Fruit fly (Drosophila melanogaster) Kc167 (cell line): ENCODE data around the gene CG3198.

Experiments used
- Myc ChIP-seq: fragments of >200 bp; optimal IDR thresholded peaks from 2 replicates; lab custom pipeline; 2017; ENCODE audit warnings: missing external identifiers
- Sin3A ChIP-seq: fragments of >200 bp; optimal IDR thresholded peaks from 2 replicates; lab custom pipeline; 2018; ENCODE audit warnings: missing external identifiers
- h ChIP-seq: fragments of >200 bp; optimal IDR thresholded peaks from 3 replicates; lab custom pipeline; 2018; ENCODE audit warnings: missing external identifiers
- insv ChIP-seq: fragments of >200 bp; optimal IDR thresholded peaks from 3 replicates; lab custom pipeline; 2018; ENCODE audit warnings: missing external identifiers
- psq ChIP-seq: fragments of >200 bp; optimal IDR thresholded peaks from 2 replicates; lab custom pipeline; 2017; ENCODE audit warnings: missing external identifiers
- ttk ChIP-seq: sonication (Bioruptor generic); optimal IDR thresholded peaks from 2 replicates; lab custom pipeline; 2017; ENCODE audit warnings: missing external identifiers

Gene CG3198

DNA sequence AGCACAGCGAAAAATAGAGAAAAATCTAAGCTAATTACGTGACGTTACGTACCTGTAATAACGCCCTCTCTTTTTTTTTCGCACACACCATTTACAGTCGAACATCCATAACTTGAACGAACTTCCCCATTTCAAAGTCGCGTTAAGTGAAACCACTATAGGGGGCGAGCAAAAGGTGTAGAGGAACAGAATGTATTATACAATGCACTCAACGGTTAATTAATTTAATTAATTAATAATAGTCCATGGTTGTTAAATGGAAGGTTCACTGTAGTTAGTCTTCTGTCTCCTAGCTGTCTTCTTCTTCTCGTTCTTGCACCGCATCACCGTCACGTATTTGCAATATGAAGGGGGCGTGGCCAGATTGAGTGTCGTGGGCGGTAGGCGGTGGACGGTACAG is 32.2 kb downstream of the CG3198 start:
- no peak for TF ChIP-seq Sin3A (lab: Kevin White, UChicago)
- no peak for TF ChIP-seq insv (lab: Kevin White, UChicago)
- TF ChIP-seq Myc, result no peak
- no peak for TF ChIP-seq psq (lab: Kevin White, UChicago)
- TF ChIP-seq ttk (lab: Kevin White, UChicago), result no peak
- TF ChIP-seq h (lab: Kevin White, UChicago), result no peak

DNA sequence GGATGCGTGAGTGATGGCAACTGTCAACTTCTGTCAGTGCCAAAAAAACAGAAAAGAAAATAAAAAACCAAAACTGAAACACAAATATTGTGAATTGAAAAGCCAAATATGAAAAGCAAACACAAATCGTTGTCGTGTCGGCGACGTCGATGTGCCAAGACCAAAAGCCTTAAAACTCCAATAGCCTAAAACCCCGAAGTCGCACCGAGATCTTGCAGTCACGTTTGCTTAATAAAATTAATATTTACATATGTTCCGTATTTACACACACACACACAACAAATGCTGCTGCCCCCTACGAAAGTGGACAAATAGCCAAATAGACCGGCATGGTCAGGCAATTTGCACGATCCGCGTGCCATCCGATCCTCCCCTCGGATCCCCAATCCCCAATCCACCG is 35.6 kb downstream of the CG3198 start:
- TF ChIP-seq insv (lab: Kevin White, UChicago), result no peak
- no peak for TF ChIP-seq ttk (lab: Kevin White, UChicago)
- TF ChIP-seq psq (lab: Kevin White, UChicago), result no peak
- TF ChIP-seq Sin3A (lab: Kevin White, UChicago), result no peak
- no peak for TF ChIP-seq h (lab: Kevin White, UChicago)
- TF ChIP-seq Myc, result no peak

DNA sequence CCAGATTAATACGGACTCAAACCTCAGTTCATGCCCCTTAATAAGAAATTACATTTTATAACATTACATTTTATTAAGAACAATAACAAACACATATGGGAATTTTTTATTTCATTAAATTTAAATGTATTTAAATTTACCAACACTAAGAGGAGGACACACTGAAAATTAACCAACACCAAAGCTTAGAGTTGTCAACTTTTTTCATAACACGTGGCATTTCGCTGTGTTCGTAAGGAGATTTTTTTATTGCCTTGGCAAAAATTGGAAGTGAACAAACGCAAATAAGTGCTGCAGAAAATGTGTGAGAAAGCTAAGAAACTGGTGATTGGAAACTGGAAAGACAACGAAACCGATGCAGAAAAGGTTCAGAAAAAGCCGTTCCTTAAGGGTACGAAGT is 40.1 kb downstream of the CG3198 start, which contains the start of gene CG14443:
TSS of gene CG14443 (plus strand) at position 301 of the 400 bp plus-strand sequence.
- TF ChIP-seq h (lab: Kevin White, UChicago), result no peak
- TF ChIP-seq Sin3A (lab: Kevin White, UChicago), result no peak

DNA sequence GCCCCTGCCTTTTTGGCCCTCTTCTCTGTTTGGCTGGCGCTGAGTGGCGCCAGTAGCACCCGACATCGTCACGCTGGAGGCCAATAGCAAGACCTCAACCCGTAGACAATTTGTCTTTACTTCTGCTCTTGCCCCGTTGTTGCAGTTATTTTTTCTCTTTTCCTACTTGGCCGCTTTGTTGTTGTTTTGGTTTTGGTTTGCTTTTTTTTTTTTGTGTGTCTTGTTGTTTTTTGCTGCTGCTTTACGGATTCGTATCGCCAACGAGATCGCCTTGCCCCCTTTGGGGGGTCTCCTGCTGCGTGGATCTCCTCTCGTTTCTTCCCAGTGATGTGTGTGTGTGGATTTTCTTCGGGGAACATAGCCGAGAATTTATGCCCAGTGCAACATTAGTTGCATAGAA is 41.9 kb downstream of the CG3198 start:
- TF ChIP-seq psq (lab: Kevin White, UChicago) (no peak), h (lab: Kevin White, UChicago) (no peak), Myc (no peak), ttk (lab: Kevin White, UChicago) (no peak), Sin3A (lab: Kevin White, UChicago) (no peak), insv (lab: Kevin White, UChicago) (no peak)

DNA sequence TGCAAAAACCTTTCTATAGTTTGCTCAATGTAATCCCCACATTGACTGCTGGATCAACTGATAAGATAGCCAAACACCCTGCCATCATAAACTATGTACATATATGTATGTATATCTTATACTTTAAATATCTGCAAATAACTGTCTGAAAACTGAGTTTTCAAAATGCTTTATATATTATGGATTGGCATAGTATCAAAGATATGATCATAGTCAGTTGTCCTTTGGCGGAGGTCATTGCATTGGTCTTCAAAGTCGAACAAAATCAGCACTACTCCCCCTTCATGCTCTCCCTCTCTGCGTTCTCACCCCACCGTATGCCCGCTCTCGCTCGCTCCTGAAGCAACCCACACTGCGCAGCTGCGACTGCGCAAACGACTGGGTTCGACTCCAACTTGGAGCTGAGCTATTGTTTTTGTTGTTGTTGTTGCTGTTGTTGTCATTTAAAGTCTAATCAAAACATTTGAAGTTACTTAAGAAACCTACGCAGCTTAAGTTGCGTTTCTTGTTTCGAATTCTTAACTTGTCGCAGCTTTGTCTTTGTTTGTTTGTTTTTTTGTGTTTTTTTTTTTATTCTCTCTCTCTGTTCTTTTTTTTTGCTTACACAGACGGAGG is 48.7 kb downstream of the CG3198 start:
- TF ChIP-seq h (lab: Kevin White, UChicago) (no peak), psq (lab: Kevin White, UChicago) (no peak), ttk (lab: Kevin White, UChicago) (no peak), Sin3A (lab: Kevin White, UChicago) (no peak), Myc (no peak), insv (lab: Kevin White, UChicago) (no peak)

DNA sequence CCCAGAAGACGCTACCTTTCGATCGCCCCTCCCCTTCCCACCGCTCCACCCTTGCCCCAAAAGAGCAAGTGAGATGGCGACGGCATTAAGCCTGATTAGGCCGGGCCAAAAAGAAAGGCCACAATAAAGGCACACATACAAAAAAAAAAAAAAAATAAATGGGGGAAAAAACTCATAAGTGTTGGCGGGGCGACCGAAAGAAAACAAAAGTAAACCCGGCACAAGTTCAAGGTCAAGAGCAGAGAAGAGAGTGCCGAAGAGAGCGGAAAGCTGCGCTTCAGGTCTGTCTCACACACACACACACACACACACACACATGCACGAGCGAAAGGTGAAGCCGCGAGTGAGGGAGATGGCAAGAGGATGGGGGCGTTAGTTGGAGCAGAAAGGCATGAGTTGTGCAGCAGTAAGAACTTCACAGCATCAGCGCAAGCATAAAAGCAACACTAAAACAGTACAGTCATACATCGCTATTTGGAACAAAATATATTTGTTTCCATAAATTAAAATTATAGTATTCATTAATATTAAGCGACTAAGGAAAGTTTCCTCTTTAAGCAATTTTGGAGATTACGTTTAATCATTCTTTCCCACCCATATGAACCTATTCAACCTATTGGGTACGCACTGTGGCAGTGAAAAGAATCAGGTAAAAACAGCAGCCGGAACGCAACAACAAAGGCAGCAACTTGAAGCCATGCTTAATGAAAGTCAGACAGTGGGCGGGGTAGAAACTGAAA is 49.6 kb downstream of the CG3198 start:
- no peak for TF ChIP-seq ttk (lab: Kevin White, UChicago)
- TF ChIP-seq Myc, result no peak
- no peak for TF ChIP-seq psq (lab: Kevin White, UChicago)
- TF ChIP-seq Sin3A (lab: Kevin White, UChicago), result no peak
- TF ChIP-seq h (lab: Kevin White, UChicago), result no peak
- TF ChIP-seq insv (lab: Kevin White, UChicago), result no peak

DNA sequence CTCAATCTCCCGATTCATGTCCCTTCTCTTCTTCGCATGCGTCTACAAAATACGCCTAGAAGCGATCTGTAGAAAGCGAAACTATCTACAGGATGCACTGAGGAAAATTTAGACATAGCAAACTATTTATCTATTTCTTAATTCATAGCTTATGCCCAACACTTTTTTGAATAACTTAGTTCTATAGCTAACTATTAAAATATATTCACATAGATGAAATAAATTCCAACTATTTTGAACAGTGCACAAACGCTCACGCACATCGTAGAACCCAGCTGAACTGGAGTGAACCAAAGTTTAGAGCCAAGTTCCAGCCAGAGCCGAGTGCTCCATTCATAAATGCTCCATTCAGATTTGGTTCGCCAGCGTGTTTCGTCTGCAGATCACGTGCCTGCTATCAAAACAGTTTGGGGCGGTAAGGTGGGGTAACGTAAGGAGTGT is 52.2 kb downstream of the CG3198 start:
- no peak for TF ChIP-seq h (lab: Kevin White, UChicago)
- no peak for TF ChIP-seq Myc
- TF ChIP-seq Sin3A (lab: Kevin White, UChicago), result no peak
- no peak for TF ChIP-seq ttk (lab: Kevin White, UChicago)
- no peak for TF ChIP-seq insv (lab: Kevin White, UChicago)
- no peak for TF ChIP-seq psq (lab: Kevin White, UChicago)
